Fruit fly (Drosophila melanogaster) whole organism, embryonic: ENCODE measurements around the gene COX6B.

Experiments used
- Awh ChIP-seq: fragments of 200-800 bp; sonication (Bioruptor generic); IDR thresholded peaks from 2 replicates; pipeline ENCODE4, ENCODE4 v1.3.6; 2022; ENCODE audit warnings: missing biosample characterization, missing genetic modification characterization
- BtbVII ChIP-seq: fragments of 200-800 bp; sonication (Bioruptor generic); optimal IDR thresholded peaks from 3 replicates; lab custom pipeline; 2017; ENCODE audit warnings: missing biosample characterization, mild to moderate bottlenecking, missing genetic modification characterization
- CG10366 ChIP-seq: fragments of 200-800 bp; sonication (Bioruptor generic); IDR thresholded peaks from 2 replicates; pipeline ENCODE4 v1.3.6; 2022; ENCODE audit warnings: missing biosample characterization, missing genetic modification characterization
- CG12236 ChIP-seq: fragments of 200-800 bp; sonication (Bioruptor generic); optimal IDR thresholded peaks from 2 replicates; lab custom pipeline; 2016; ENCODE audit warnings: missing biosample characterization, missing genetic modification characterization
- CG12769 ChIP-seq: fragments of 200-800 bp; sonication (Bioruptor generic); optimal IDR thresholded peaks from 2 replicates; lab custom pipeline; 2019; ENCODE audit warnings: missing biosample characterization, mild to moderate bottlenecking, missing genetic modification characterization, moderate library complexity
- CG13287 ChIP-seq: fragments of 200-800 bp; sonication (Bioruptor generic); IDR thresholded peaks from 2 replicates; pipeline ENCODE4 v1.3.6; 2022; ENCODE audit warnings: missing biosample characterization, missing genetic modification characterization; ENCODE audit not compliant: partially characterized antibody
- CG13624 ChIP-seq: fragments of 200-800 bp; sonication (Bioruptor generic); optimal IDR thresholded peaks from 2 replicates; lab custom pipeline; 2016; ENCODE audit warnings: missing biosample characterization, missing genetic modification characterization
- CG14050 ChIP-seq: fragments of 200-800 bp; sonication (Bioruptor generic); IDR thresholded peaks from 3 replicates; pipeline ENCODE4 v1.3.6; 2022; ENCODE audit warnings: missing biosample characterization, missing genetic modification characterization
- CG14667 ChIP-seq: fragments of 200-800 bp; sonication (Bioruptor generic); IDR thresholded peaks from 2 replicates; pipeline ENCODE4 v1.3.6; 2022; ENCODE audit warnings: missing biosample characterization, missing genetic modification characterization
- CG17359 ChIP-seq: fragments of 200-800 bp; sonication (Bioruptor generic); optimal IDR thresholded peaks from 3 replicates; lab custom pipeline; 2018; ENCODE audit warnings: missing biosample characterization, mild to moderate bottlenecking, missing genetic modification characterization, moderate library complexity
- CG17912 ChIP-seq: fragments of 200-800 bp; sonication (Bioruptor generic); optimal IDR thresholded peaks from 2 replicates; lab custom pipeline; 2018; ENCODE audit warnings: missing biosample characterization, mild to moderate bottlenecking, missing genetic modification characterization
- CG1792 ChIP-seq: fragments of 200-800 bp; sonication (Bioruptor generic); optimal IDR thresholded peaks from 2 replicates; lab custom pipeline; 2016; ENCODE audit warnings: missing biosample characterization, missing genetic modification characterization
- CG18262 ChIP-seq: fragments of 200-800 bp; optimal IDR thresholded peaks from 3 replicates; lab custom pipeline; 2019; ENCODE audit warnings: missing biosample characterization, mild to moderate bottlenecking, missing genetic modification characterization, moderate library complexity
- CG2199 ChIP-seq: fragments of 200-800 bp; sonication (Bioruptor generic); IDR thresholded peaks from 3 replicates; pipeline ENCODE4 v1.3.6; 2022; ENCODE audit warnings: missing biosample characterization, missing genetic modification characterization
- CG31388 ChIP-seq: fragments of 200-800 bp; sonication (Bioruptor generic); optimal IDR thresholded peaks from 2 replicates; lab custom pipeline; 2016; ENCODE audit warnings: missing biosample characterization, missing genetic modification characterization
- CG33213 ChIP-seq: fragments of 200-800 bp; sonication (Bioruptor generic); optimal IDR thresholded peaks from 3 replicates; lab custom pipeline; 2016; ENCODE audit warnings: missing biosample characterization, missing genetic modification characterization
- CG3995 ChIP-seq: fragments of 200-800 bp; sonication (Bioruptor generic); optimal IDR thresholded peaks from 3 replicates; lab custom pipeline; 2016; ENCODE audit warnings: missing biosample characterization, missing genetic modification characterization
- CG4707 ChIP-seq: fragments of 200-800 bp; sonication (Bioruptor generic); optimal IDR thresholded peaks from 2 replicates; lab custom pipeline; 2018; ENCODE audit warnings: missing biosample characterization, mild to moderate bottlenecking, missing genetic modification characterization, moderate library complexity
- CG6854 ChIP-seq: fragments of 200-800 bp; sonication (Bioruptor generic); optimal IDR thresholded peaks from 3 replicates; lab custom pipeline; 2017; ENCODE audit warnings: missing biosample characterization, mild to moderate bottlenecking, missing genetic modification characterization
- CG7839 ChIP-seq: fragments of 200-800 bp; sonication (Bioruptor generic); optimal IDR thresholded peaks from 3 replicates; lab custom pipeline; 2018; ENCODE audit warnings: missing biosample characterization, mild to moderate bottlenecking, missing genetic modification characterization, moderate library complexity
- CG8281 ChIP-seq: fragments of 200-800 bp; sonication (Bioruptor generic); optimal IDR thresholded peaks from 2 replicates; lab custom pipeline; 2018; ENCODE audit warnings: missing biosample characterization, mild to moderate bottlenecking, missing genetic modification characterization, moderate library complexity
- CG9727 ChIP-seq: fragments of 200-800 bp; sonication (Bioruptor generic); optimal IDR thresholded peaks from 3 replicates; lab custom pipeline; 2017; ENCODE audit warnings: missing biosample characterization, mild to moderate bottlenecking, missing genetic modification characterization
- Camta ChIP-seq: fragments of 200-800 bp; sonication (Bioruptor generic); optimal IDR thresholded peaks from 2 replicates; lab custom pipeline; 2016; ENCODE audit warnings: missing biosample characterization, missing genetic modification characterization
- ERR ChIP-seq: fragments of 200-800 bp; sonication (Bioruptor generic); optimal IDR thresholded peaks from 2 replicates; lab custom pipeline; 2016; ENCODE audit warnings: missing biosample characterization, missing genetic modification characterization
- Hr51 ChIP-seq, 2 experiments: fragments of 200-800 bp; sonication (Bioruptor generic); optimal IDR thresholded peaks; 2 replicates in 1 of 2; 3 replicates in 1 of 2; lab custom pipeline; 2016 to 2018; ENCODE audit warnings: missing biosample characterization in 2 of 2, missing genetic modification characterization in 2 of 2, mild to moderate bottlenecking in 1 of 2, moderate library complexity in 1 of 2
- MBD-R2 ChIP-seq: fragments of 200-800 bp; sonication (Bioruptor generic); IDR thresholded peaks from 2 replicates; pipeline ENCODE4 v1.3.6; 2022; ENCODE audit warnings: missing biosample characterization, missing genetic modification characterization
- Sin3A ChIP-seq: fragments of >200 bp; optimal IDR thresholded peaks from 2 replicates; lab custom pipeline; 2018
- amos ChIP-seq: fragments of 200-800 bp; sonication (Bioruptor generic); IDR thresholded peaks from 2 replicates; pipeline ENCODE4 v1.3.6; 2022; ENCODE audit warnings: missing biosample characterization, missing genetic modification characterization; ENCODE audit not compliant: partially characterized antibody
- bbx ChIP-seq: fragments of 200-800 bp; sonication (Bioruptor generic); IDR thresholded peaks from 2 replicates; pipeline ENCODE4 v1.3.6; 2022; ENCODE audit warnings: missing biosample characterization, missing genetic modification characterization; ENCODE audit not compliant: partially characterized antibody
- cas ChIP-seq: fragments of 200-800 bp; sonication (Bioruptor generic); IDR thresholded peaks from 2 replicates; pipeline ENCODE4 v1.3.6; 2022; ENCODE audit warnings: missing biosample characterization, missing genetic modification characterization
- dmrt99B ChIP-seq: fragments of 200-800 bp; sonication (Bioruptor generic); optimal IDR thresholded peaks from 2 replicates; lab custom pipeline; 2018; ENCODE audit warnings: missing biosample characterization, mild to moderate bottlenecking, missing genetic modification characterization, moderate library complexity
- esg ChIP-seq: fragments of 200-800 bp; sonication (Bioruptor generic); conservative IDR thresholded peaks from 2 replicates; pipeline ENCODE4 v1.3.6; 2022; ENCODE audit warnings: missing biosample characterization, missing genetic modification characterization
- gsb-n ChIP-seq: fragments of 200-800 bp; sonication (Bioruptor generic); optimal IDR thresholded peaks from 3 replicates; lab custom pipeline; 2018; ENCODE audit warnings: missing biosample characterization, mild to moderate bottlenecking, missing genetic modification characterization
- peb ChIP-seq: fragments of 200-800 bp; sonication (Bioruptor generic); IDR thresholded peaks from 2 replicates; pipeline ENCODE4 v1.3.6; 2022; ENCODE audit warnings: missing biosample characterization, missing genetic modification characterization
- pfk ChIP-seq: fragments of 200-800 bp; sonication (Bioruptor generic); optimal IDR thresholded peaks from 2 replicates; lab custom pipeline; 2018; ENCODE audit warnings: missing biosample characterization, mild to moderate bottlenecking, missing genetic modification characterization, moderate library complexity
- prd ChIP-seq, 3 experiments: fragments of >200 bp in 2 of 3; fragments of 200-800 bp in 1 of 3; sonication (Bioruptor generic) in 1 of 3; optimal IDR thresholded peaks in 2 of 3; IDR thresholded peaks in 1 of 3; 2 replicates in 2 of 3; 3 replicates in 1 of 3; pipeline versions ENCODE4 v1.3.6 to Lab custom; 2017 to 2022; ENCODE audit warnings: missing biosample characterization in 1 of 3, missing genetic modification characterization in 1 of 3
- pum ChIP-seq: fragments of 200-800 bp; sonication (Bioruptor generic); optimal IDR thresholded peaks from 2 replicates; lab custom pipeline; 2016; ENCODE audit warnings: missing biosample characterization, missing genetic modification characterization
- ro ChIP-seq: fragments of 200-800 bp; sonication (Bioruptor generic); IDR thresholded peaks from 2 replicates; pipeline ENCODE4 v1.3.6; 2022; ENCODE audit warnings: missing biosample characterization, missing genetic modification characterization
- sens-2 ChIP-seq: fragments of 200-800 bp; sonication (Bioruptor generic); IDR thresholded peaks from 2 replicates; pipeline ENCODE4 v1.3.6; 2022; ENCODE audit warnings: missing biosample characterization, missing genetic modification characterization
- slp2 ChIP-seq: fragments of 200-800 bp; sonication (Bioruptor generic); optimal IDR thresholded peaks from 2 replicates; lab custom pipeline; 2016; ENCODE audit warnings: missing biosample characterization, missing genetic modification characterization
- sr ChIP-seq: fragments of 200-800 bp; sonication (Bioruptor generic); IDR thresholded peaks from 3 replicates; pipeline ENCODE4 v1.3.6; 2022; ENCODE audit warnings: missing biosample characterization, missing genetic modification characterization
- tgo ChIP-seq: fragments of 200-800 bp; sonication (Bioruptor generic); IDR thresholded peaks from 3 replicates; pipeline ENCODE4 v1.3.6; 2022; ENCODE audit warnings: missing biosample characterization, missing genetic modification characterization
- tio ChIP-seq: fragments of 200-800 bp; sonication (Bioruptor generic); optimal IDR thresholded peaks from 2 replicates; lab custom pipeline; 2017; ENCODE audit warnings: missing biosample characterization, missing genetic modification characterization, inconsistent platforms
- tna ChIP-seq: fragments of 200-800 bp; sonication (Bioruptor generic); IDR thresholded peaks from 2 replicates; pipeline ENCODE4 v1.3.6; 2022; ENCODE audit warnings: missing biosample characterization, missing genetic modification characterization; ENCODE audit not compliant: partially characterized antibody
- trh ChIP-seq: fragments of 200-800 bp; sonication (Bioruptor generic); optimal IDR thresholded peaks from 2 replicates; lab custom pipeline; 2016; ENCODE audit warnings: missing biosample characterization, missing genetic modification characterization
- tup ChIP-seq: fragments of 200-800 bp; sonication (Bioruptor generic); optimal IDR thresholded peaks from 2 replicates; lab custom pipeline; 2016; ENCODE audit warnings: missing biosample characterization, mild to moderate bottlenecking, missing genetic modification characterization, moderate library complexity
- wor ChIP-seq: fragments of 200-800 bp; sonication (Bioruptor generic); IDR thresholded peaks from 2 replicates; pipeline ENCODE4 v1.3.6; 2022; ENCODE audit warnings: missing biosample characterization, missing genetic modification characterization
- zen2 ChIP-seq: fragments of 200-800 bp; sonication (Bioruptor generic); IDR thresholded peaks from 3 replicates; pipeline ENCODE4 v1.3.6; 2022; ENCODE audit warnings: missing biosample characterization, missing genetic modification characterization; ENCODE audit not compliant: partially characterized antibody
- zfh1 ChIP-seq: fragments of 200-800 bp; sonication (Bioruptor generic); IDR thresholded peaks from 3 replicates; pipeline ENCODE4 v1.3.6; 2022; ENCODE audit warnings: missing biosample characterization, missing genetic modification characterization

The COX6B gene

DNA sequence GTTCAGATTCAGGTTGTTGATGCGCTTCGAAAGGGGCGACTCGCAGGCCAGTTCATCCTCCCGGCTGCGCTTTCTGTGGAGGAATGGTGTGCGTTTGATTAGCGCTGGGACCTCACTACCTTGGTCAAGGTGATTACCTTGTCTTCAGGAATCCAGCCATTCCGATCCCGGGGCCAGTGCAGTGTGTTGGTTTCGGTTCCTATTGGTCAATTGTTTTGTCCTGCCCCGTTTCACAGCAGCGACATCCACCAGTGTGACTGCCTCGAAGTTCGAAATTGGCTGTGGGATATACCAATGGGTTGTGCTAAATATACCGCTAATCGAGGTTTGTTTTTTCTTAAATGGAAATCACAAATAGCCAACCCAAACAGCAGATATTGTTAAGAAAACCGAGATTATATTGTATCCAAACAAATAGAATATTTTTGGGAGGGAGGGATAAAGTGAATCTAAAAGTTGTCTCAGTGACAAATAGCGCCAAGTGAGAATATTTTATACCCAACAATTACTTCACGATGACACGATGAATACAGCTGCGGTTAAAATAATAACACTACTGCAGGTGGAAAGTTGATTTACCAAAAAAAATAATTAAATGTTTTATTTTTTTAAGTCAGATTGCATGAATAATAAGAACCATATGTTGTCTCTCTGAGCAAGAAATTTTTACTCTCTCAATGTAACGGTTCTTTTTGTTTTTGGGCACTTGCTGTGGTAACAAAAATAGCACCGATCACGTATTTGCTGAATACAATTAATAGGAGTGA lies 49.2 kb downstream of the COX6B start, which contains the start of gene CG14229 (continued):
- TF ChIP-seq amos (GFP tag; lab: Robert Waterston, UW) (0 out of 2 replicates have a peak, but pooled peaks have one; percentile 16), bbx (no peak), sr (GFP tag; lab: Robert Waterston, UW) (no peak), CG4707 (no peak), slp2 (GFP tag; lab: Kevin White, UChicago) (no peak), esg (GFP tag; lab: Robert Waterston, UW) (no peak), CG9727 (GFP tag; lab: Kevin White, UChicago) (no peak), trh (GFP tag; lab: Kevin White, UChicago) (no peak), CG3995 (GFP tag; lab: Kevin White, UChicago) (peak; percentile 78), CG13624 (GFP tag; lab: Kevin White, UChicago) (no peak), pum (GFP tag; lab: Kevin White, UChicago) (no peak), CG17912 (GFP tag; lab: Kevin White, UChicago) (no peak), CG2199 (GFP tag; lab: Robert Waterston, UW) (no peak), Camta (GFP tag; lab: Kevin White, UChicago) (no peak), ro (GFP tag; lab: Robert Waterston, UW) (no peak), ERR (GFP tag; lab: Kevin White, UChicago) (no peak), CG17359 (tag; lab: Kevin White, UChicago) (peak; percentile 32), CG6854 (GFP tag; lab: Kevin White, UChicago) (no peak), CG14667 (GFP tag; lab: Robert Waterston, UW) (0 out of 2 replicates have a peak, but pooled peaks have one; percentile 24), pfk (no peak), CG13287 (GFP tag; lab: Robert Waterston, UW) (peak; percentile 27; the same call in 1 of the 2 replicates), CG7839 (tag; lab: Kevin White, UChicago) (no peak), tna (GFP tag; lab: Robert Waterston, UW) (no peak), dmrt99B (peak; percentile 7), CG8281 (no peak), peb (GFP tag; lab: Robert Waterston, UW) (no peak), MBD-R2 (peak; percentile 54), CG31388 (no peak), Awh (0 out of 2 replicates have a peak, but pooled peaks have one; percentile 24), prd (optimal IDR thresholded peaks at IDR 0.05; lab: Kevin White, UChicago) (no peak), prd (GFP tag; IDR thresholded peaks at IDR 0.05; lab: Robert Waterston, UW) (peak; percentile 48; the same call in 1 of the 3 replicates), Sin3A (no peak), Hr51 (GFP tag; optimal IDR thresholded peaks at IDR 0.05; lab: Kevin White, UChicago) (peak in 1 of 2 experiments; percentile 18), CG12769 (tag; lab: Kevin White, UChicago) (no peak), tup (GFP tag; lab: Kevin White, UChicago) (no peak), cas (GFP tag; lab: Robert Waterston, UW) (no peak), BtbVII (GFP tag; lab: Kevin White, UChicago) (no peak), zfh1 (GFP tag; lab: Robert Waterston, UW) (peak; percentile 15; the same call in 1 of the 3 replicates), CG14050 (GFP tag; lab: Robert Waterston, UW) (peak; percentile 13; the same call in 1 of the 3 replicates), CG12236 (GFP tag; lab: Kevin White, UChicago) (no peak), CG18262 (tag; lab: Kevin White, UChicago) (peak; percentile 8), gsb-n (tag; lab: Kevin White, UChicago) (no peak), CG1792 (GFP tag; lab: Kevin White, UChicago) (no peak), tgo (peak; percentile 33; the same call in 1 of the 3 replicates), wor (GFP tag; lab: Robert Waterston, UW) (no peak), zen2 (GFP tag; lab: Robert Waterston, UW) (no peak), CG33213 (GFP tag; lab: Kevin White, UChicago) (no peak), tio (GFP tag; lab: Kevin White, UChicago) (no peak), sens-2 (GFP tag; lab: Robert Waterston, UW) (no peak), CG10366 (GFP tag; lab: Robert Waterston, UW) (peak; percentile 42)
